Fruit fly (Drosophila melanogaster) whole organism, wandering third instar larva: ENCODE measurements around the gene Or94b.

Experiments
- Abd-B ChIP-seq: fragments of >200 bp; optimal IDR thresholded peaks from 2 replicates; lab custom pipeline; 2017; ENCODE audit warnings: missing biosample characterization, missing genetic modification characterization
- Dfd ChIP-seq: fragments of >200 bp; optimal IDR thresholded peaks from 2 replicates; lab custom pipeline; 2017; ENCODE audit warnings: missing biosample characterization, missing genetic modification characterization
- HLH106 ChIP-seq: fragments of 200-800 bp; optimal IDR thresholded peaks from 3 replicates; lab custom pipeline; 2019; ENCODE audit warnings: missing biosample characterization, mild to moderate bottlenecking, missing genetic modification characterization, moderate library complexity
- Myc ChIP-seq: fragments of >200 bp; optimal IDR thresholded peaks from 2 replicates; lab custom pipeline; 2017
- dl ChIP-seq, 2 experiments: fragments of 175-275, 200-275 bp in 1 of 2; fragments of 200-275 bp in 1 of 2; sonication (Bioruptor generic); optimal IDR thresholded peaks; lab custom pipeline; 2018; ENCODE audit warnings: mild to moderate bottlenecking in 2 of 2, missing biosample characterization in 2 of 2, missing genetic modification characterization in 2 of 2, moderate library complexity in 2 of 2; ENCODE audit not compliant: partially characterized antibody in 2 of 2, insufficient read depth in 1 of 2
- dsf ChIP-seq: sonication (Bioruptor generic); optimal IDR thresholded peaks from 2 replicates; lab custom pipeline; 2016; ENCODE audit warnings: missing biosample characterization, missing genetic modification characterization, borderline replicate concordance
- ey ChIP-seq: fragments of 200-800 bp; sonication (Bioruptor generic); optimal IDR thresholded peaks from 2 replicates; lab custom pipeline; 2016; ENCODE audit warnings: missing biosample characterization, missing genetic modification characterization
- foxo ChIP-seq, 2 experiments: fragments of 200-800 bp; sonication (Bioruptor generic); optimal IDR thresholded peaks; 2 replicates in 1 of 2; 3 replicates in 1 of 2; lab custom pipeline; 2016 to 2017; ENCODE audit warnings: missing biosample characterization in 2 of 2, missing genetic modification characterization in 2 of 2
- h ChIP-seq: fragments of 200-800 bp; sonication (Bioruptor generic); optimal IDR thresholded peaks from 3 replicates; lab custom pipeline; 2016; ENCODE audit warnings: missing biosample characterization, mild to moderate bottlenecking, missing genetic modification characterization
- jim ChIP-seq: fragments of 175-275, 200-325 bp; sonication (Bioruptor generic); optimal IDR thresholded peaks from 2 replicates; lab custom pipeline; 2016; ENCODE audit warnings: missing biosample characterization, mild to moderate bottlenecking, missing genetic modification characterization
- psq ChIP-seq: fragments of 200-800 bp; sonication (Bioruptor generic); optimal IDR thresholded peaks from 3 replicates; lab custom pipeline; 2017; ENCODE audit warnings: missing biosample characterization, mild to moderate bottlenecking, missing genetic modification characterization, moderate library complexity

- no peak for TF ChIP-seq Abd-B (GFP tag; lab: Kevin White, UChicago)
- TF ChIP-seq h (GFP tag; lab: Kevin White, UChicago): no peak
- no peak for TF ChIP-seq Myc (lab: Kevin White, UChicago)
- no peak for TF ChIP-seq ey (GFP tag; lab: Kevin White, UChicago)
- TF ChIP-seq dsf (GFP tag; lab: Kevin White, UChicago): no peak
- TF ChIP-seq dl (GFP tag; optimal IDR thresholded peaks at IDR 0.05; lab: Kevin White, UChicago; ENCODE audit: insufficient read depth in 1 of 2, partially characterized antibody in 2 of 2): no peak
- no peak for TF ChIP-seq psq (GFP tag; lab: Kevin White, UChicago)
- TF ChIP-seq HLH106 (tag; lab: Kevin White, UChicago): no peak
- no peak for TF ChIP-seq jim (GFP tag; lab: Kevin White, UChicago)
- no peak for TF ChIP-seq Dfd (GFP tag; lab: Kevin White, UChicago)
- no peak for TF ChIP-seq foxo (GFP tag; optimal IDR thresholded peaks at IDR 0.05; lab: Kevin White, UChicago)
Measured at dm6 chr3R:22997912-22998622, 9.0 kb downstream of the Or94b start, which contains the start of gene Nha2.
